Fruit fly (Drosophila melanogaster) ovary, adult (tissue): ENCODE results near the gene CG13654.

Experiments used
- CG17801 ChIP-seq: fragments of 200-800 bp; optimal IDR thresholded peaks from 2 replicates; lab custom pipeline; 2019; ENCODE audit warnings: missing biosample characterization, mild to moderate bottlenecking, missing genetic modification characterization, moderate library complexity; ENCODE audit not compliant: partially characterized antibody

Gene CG13654

DNA sequence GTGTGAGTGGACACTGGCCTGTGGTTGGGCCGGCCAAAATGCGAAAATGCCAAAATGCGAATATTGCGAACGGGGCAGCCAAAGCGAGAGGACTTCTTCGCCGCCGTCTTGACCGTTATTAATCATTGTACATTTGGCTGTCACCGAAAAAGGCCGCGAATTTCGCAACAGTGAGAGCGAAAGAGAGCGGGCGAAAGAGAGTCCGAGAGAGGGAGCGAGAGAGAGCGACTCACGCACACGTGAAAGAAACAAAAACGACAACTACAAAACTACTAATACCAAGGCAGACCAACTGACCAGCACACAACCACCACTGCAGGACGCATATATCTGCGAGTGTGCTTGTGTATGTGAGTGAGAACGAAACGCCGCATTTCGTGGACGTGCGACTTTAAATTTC, 15.1 kb upstream of the CG13654 start:
- no peak for TF ChIP-seq CG17801

- TF ChIP-seq CG17801, result no peak
Observed at dm6 chr3R:25188990-25189389, 10.6 kb upstream of the CG13654 start.

DNA sequence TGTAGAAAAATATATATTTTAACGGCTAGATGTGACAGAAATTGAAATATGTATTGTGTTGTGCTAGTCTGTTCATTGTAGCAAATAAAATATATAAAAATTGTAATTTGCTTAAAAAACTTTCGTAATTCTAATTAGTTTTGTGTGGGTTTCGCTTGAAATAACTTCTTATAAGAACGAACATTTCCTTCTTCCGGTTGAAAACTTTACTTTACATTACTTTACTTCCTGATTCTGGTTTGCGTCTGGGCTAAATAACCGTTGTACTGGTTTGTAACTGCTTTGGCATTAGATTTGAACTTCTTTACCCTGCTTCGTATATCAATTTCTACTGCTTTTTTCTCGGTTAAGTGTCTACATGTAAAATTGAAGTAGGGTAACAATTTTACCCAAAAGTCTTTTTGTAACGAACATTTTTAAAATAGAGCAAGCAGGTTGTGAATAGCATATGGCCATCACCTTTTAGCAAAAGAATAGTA, 5.9 kb upstream of the CG13654 start, which contains the start of gene lobo:
lobo (minus strand) TSS at position 51 of the 479 bp plus-strand sequence.
- TF ChIP-seq CG17801, result no peak

DNA sequence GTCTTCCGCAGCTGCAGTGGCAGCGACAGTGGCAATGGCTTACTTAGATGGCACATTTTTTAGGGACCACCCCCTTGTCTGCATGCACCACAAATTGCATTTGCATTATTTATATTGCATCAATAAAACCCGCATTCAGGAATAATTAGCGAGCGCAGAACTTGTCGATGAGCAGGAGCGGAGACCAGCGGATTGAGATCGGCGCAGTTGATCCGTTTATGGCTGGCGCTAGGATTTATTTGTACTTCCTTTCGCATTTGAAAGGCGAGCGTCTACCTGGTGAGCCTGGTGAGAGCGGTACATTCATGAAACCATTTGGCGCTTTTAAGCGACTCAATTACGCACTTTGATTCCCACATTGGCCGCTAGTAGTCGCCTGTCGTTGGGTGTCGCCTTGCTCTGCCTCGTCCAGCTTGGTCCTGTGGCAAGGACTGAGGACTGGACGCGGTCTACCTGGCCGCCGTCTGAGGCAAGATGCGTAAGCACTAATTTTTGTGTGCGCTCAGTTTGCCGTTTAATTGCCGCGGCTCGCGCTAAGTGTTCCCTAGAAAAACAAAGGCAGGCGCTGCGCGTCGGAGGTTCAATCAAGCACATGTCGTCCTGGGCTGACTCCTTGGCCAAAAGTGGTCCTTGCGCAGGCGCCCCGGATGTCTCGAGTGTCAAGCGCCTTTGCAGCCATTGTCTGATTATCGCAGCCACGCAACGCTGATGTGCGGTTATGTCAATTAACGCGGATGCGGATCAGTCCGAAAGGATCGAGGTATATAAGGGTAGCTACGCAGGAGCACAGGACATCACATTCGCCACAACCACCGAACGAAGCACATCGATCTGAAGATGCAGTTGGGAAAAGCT, 4.7 kb upstream of the CG13654 start, which contains the start of gene CG13653:
CG13653 (plus strand) TSS at position 805 of the 855 bp plus-strand sequence.
- TF ChIP-seq CG17801, result no peak

DNA sequence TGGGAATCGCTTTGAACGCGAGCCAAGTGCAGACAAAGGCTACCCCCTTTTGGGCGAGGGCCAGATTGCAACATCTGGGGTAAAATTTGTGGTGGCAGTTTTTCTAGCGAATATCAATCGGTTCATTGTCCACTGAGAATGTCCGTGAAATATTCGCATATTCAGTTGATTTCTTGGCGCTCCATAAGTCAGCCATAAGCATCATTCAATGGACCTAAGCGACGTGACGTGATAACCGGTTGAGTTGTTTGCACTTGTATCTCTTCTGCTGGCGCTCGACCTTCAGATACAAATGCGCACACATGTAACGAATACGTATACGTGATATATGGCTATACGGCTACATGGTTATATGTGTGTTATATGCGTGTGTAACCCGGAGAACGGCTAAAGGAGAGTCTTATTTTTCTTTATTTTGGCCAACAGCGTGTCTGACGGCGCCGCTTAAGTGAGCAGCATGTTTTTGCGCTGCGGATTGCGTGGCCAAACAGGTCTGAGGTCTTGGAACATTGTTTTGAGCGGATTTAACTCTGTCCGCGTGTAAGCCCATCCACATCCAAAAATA, 5.9 kb downstream of the CG13654 start:
- no peak for TF ChIP-seq CG17801

dm6 chr3R:25207405-25208003, 7.9 kb downstream of the CG13654 start:
- TF ChIP-seq CG17801, result no peak

- TF ChIP-seq CG17801, result no peak
Observed at dm6 chr3R:25208042-25208766, 8.6 kb downstream of the CG13654 start, which contains the start of gene Cad96Ca. Cad96Ca (minus strand) TSS chr3R:25208283.

dm6 chr3R:25208767-25209075, 9.1 kb downstream of the CG13654 start:
- TF ChIP-seq CG17801, result no peak

DNA sequence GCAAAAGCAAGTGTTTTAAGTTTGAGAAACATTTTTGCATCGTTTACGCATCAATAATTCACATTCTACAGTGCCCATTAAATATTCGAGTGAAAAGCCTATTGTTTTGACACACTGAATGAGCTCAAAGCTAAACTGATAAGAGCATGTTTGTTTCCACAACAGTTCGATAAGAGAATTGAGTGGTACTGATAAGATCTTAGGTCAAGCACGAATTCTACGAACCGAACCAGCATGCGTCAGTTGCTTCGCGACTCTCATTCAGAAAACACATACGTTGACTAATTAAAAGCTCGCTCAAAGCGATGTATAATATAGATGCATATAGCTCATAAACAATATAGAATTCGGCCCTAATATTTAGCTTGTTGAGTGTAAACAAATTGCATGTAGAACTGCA, 9.6 kb downstream of the CG13654 start:
- TF ChIP-seq CG17801, result no peak

DNA sequence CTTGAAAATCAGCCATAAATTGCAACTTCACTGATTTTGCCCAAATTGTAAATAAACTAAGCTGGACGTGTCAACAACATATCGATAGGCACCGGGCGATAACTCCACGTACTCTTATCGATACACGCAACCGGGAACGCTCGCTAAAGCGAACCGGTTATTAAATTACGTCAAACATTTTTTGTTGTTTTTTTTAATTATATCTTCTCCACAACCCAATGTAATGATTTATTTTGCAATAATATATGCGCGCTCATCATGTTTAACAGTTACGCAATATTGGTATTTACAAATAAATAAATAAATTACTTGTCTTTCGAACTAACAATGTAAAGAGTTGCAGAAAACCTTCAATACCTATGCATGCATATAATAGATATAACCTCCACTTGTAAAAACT, 15.5 kb downstream of the CG13654 start, which contains the start of gene Saysd1:
Saysd1 (minus strand) TSS at position 66 of the 400 bp plus-strand sequence.
- peak; percentile 41 for TF ChIP-seq CG17801

DNA sequence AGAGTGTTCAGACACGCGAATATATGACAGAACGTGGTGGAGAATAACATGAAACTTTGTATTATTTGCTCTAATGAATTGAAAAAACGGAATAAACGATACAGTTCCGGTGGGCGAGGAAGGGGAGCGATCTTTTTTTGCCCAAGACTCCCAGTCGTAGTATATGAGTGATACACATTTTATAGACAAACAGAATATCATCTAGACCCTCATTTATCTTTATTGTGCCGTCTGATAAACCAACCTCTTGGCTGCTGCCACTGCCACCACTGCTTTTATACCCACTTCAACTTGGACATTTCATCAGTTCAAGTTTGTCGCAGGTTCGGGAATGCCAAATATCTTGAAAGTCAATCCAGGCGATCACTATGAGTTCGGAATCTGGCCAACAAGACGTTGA, 16.4 kb downstream of the CG13654 start, which contains the start of gene CG31106:
CG31106 (plus strand) TSS at position 301 of the 400 bp plus-strand sequence.
- TF ChIP-seq CG17801, result no peak

- TF ChIP-seq CG17801, result no peak
Observed at dm6 chr3R:25219018-25219417, 19.4 kb downstream of the CG13654 start, which contains the start of gene CG31103. CG31103 (plus strand) TSS chr3R:25219318.

DNA sequence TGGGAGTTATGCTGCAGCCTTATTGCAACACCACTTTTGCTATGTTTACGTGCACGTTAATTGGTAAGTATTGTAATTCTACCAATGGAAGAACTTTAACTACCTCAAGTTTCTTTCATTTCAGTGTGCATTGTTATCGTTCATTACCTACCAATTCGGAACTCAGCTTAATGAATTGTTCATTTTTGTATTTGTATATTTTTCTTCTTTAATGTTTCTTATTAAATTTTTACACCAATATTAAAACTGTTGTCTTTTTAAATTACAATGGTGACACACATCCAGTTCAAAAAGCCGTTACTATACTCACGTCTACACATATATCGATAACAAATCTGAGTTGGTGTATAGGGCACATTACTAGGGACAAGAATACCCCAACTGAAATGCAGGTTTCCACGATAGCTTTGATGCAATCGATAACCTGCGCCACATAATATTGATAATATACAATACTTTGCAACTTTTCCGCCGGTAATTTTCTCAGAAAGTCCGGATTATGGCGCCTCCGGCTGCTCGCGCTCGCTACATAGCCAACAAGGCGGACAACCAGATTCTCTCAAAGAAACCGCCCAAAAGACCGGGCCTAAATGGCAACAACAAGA, 21.7 kb downstream of the CG13654 start, which contains the start of gene Alg9:
Alg9 (plus strand) TSS at position 387 of the 605 bp plus-strand sequence.
- TF ChIP-seq CG17801, result peak; percentile 0

DNA sequence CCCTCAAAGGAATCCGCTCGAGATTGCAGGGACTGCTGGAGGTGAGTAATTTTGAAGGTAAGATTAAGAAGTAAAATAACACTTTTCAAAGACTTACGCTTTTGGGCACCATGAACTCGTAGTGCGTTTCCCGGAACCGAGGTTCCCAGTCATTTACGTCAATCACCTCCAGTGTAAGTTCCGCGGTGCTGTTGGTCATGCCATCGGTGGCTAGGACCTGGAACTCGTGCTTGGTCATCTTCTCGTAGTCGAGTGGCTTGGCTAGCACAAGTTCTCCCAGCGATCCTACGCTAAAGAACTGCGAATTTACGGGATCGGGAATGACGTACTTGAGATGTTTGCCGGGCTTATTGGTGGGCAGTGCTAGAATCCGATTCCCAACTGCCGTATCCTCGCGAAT, 25.9 kb downstream of the CG13654 start:
- no peak for TF ChIP-seq CG17801

DNA sequence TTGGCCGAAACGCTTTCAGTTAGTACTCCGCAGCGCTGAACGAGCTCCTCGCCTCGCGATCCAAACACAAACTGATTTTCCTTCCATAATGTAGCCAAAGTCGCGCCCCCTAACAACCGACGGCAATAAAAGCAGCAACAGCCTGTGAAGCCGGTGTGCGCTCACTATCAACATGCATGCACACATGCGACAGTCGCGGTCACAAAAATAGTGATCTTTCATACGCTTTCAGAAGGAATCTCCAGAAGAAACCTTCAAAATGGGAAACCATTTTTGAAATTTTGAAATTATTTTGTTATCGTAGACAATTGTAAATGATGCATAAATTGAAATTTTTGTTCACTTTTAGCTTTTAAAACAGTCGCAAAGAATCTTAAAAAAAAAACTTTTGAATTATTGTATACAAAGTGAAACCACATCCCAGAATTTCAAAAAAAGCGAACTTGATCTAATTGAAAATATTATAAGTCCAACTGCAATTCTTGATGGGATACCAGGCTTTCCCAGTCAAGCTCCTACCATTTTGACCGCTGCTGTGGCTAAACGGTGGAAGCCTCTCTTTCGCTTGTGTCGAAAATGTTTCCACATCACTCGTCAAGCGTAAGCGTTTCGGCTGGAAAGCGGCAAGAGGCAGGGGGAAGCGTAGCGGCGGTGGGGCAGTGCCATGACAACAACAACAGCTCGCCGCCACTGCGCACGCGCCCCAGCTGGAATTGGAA, 32.8 kb downstream of the CG13654 start, which contains the start of gene Cad96Cb:
Cad96Cb (minus strand) TSS at position 51 of the 719 bp plus-strand sequence.
- peak; percentile 6 for TF ChIP-seq CG17801
